Fruit fly (Drosophila melanogaster) whole organism, embryonic: ENCODE measurements around the gene caz.

Experiments
- BtbVII ChIP-seq: fragments of 200-800 bp; sonication (Bioruptor generic); optimal IDR thresholded peaks from 3 replicates; lab custom pipeline; 2017; ENCODE audit warnings: missing biosample characterization, mild to moderate bottlenecking, missing genetic modification characterization
- CG10543 ChIP-seq: fragments of 200-800 bp; sonication (Bioruptor generic); optimal IDR thresholded peaks from 3 replicates; lab custom pipeline; 2017; ENCODE audit warnings: missing biosample characterization, mild to moderate bottlenecking, missing genetic modification characterization, moderate library complexity
- CG10979 ChIP-seq: fragments of 200-800 bp; sonication (Bioruptor generic); optimal IDR thresholded peaks from 2 replicates; lab custom pipeline; 2018; ENCODE audit warnings: missing biosample characterization, mild to moderate bottlenecking, missing genetic modification characterization, moderate library complexity
- CG11696 ChIP-seq: fragments of 200-800 bp; sonication (Bioruptor generic); IDR thresholded peaks from 2 replicates; pipeline ENCODE4 v1.3.6; 2022; ENCODE audit warnings: missing biosample characterization, missing genetic modification characterization
- CG12299 ChIP-seq: fragments of 200-800 bp; sonication (Bioruptor generic); optimal IDR thresholded peaks from 2 replicates; lab custom pipeline; 2018; ENCODE audit warnings: missing biosample characterization, mild to moderate bottlenecking, missing genetic modification characterization
- CG12659 ChIP-seq: fragments of 200-800 bp; sonication (Bioruptor generic); optimal IDR thresholded peaks from 3 replicates; lab custom pipeline; 2017; ENCODE audit warnings: mild to moderate bottlenecking, missing biosample characterization, missing genetic modification reagents, missing genetic modification characterization
- CG13296 ChIP-seq: fragments of 200-800 bp; sonication (Bioruptor generic); optimal IDR thresholded peaks from 3 replicates; lab custom pipeline; 2018; ENCODE audit warnings: missing biosample characterization, mild to moderate bottlenecking, missing genetic modification characterization
- CG13775 ChIP-seq: fragments of 200-800 bp; sonication (Bioruptor generic); optimal IDR thresholded peaks from 3 replicates; lab custom pipeline; 2017; ENCODE audit warnings: missing biosample characterization, mild to moderate bottlenecking, missing genetic modification characterization
- CG15514 ChIP-seq: fragments of 200-800 bp; sonication (Bioruptor generic); optimal IDR thresholded peaks from 3 replicates; lab custom pipeline; 2017; ENCODE audit warnings: missing biosample characterization, missing genetic modification characterization, mild to moderate bottlenecking, moderate library complexity, missing genetic modification reagents
- CG15696 ChIP-seq: fragments of 200-800 bp; sonication (Bioruptor generic); optimal IDR thresholded peaks from 2 replicates; lab custom pipeline; 2019; ENCODE audit warnings: missing biosample characterization, mild to moderate bottlenecking, missing genetic modification characterization, moderate library complexity
- CG2120 ChIP-seq: fragments of 200-800 bp; sonication (Bioruptor generic); optimal IDR thresholded peaks from 3 replicates; lab custom pipeline; 2016; ENCODE audit warnings: missing biosample characterization, missing genetic modification characterization
- CG3847 ChIP-seq: fragments of 200-800 bp; sonication (Bioruptor generic); IDR thresholded peaks from 2 replicates; pipeline ENCODE4 v1.3.6; 2022; ENCODE audit warnings: missing biosample characterization, missing genetic modification characterization
- CG6689 ChIP-seq: fragments of 200-800 bp; sonication (Bioruptor generic); IDR thresholded peaks from 2 replicates; pipeline ENCODE4 v1.3.6; 2022; ENCODE audit warnings: missing biosample characterization, missing genetic modification characterization
- CG7963 ChIP-seq: fragments of 200-800 bp; sonication (Bioruptor generic); IDR thresholded peaks from 3 replicates; pipeline ENCODE4 v1.3.6; 2022; ENCODE audit warnings: missing biosample characterization, missing genetic modification characterization; ENCODE audit not compliant: partially characterized antibody
- CG8290 ChIP-seq, 3 experiments: fragments of 200-800 bp; sonication (Bioruptor generic); optimal IDR thresholded peaks; 2 replicates each; lab custom pipeline; 2016 to 2019; ENCODE audit warnings: missing biosample characterization in 3 of 3, missing genetic modification characterization in 3 of 3, mild to moderate bottlenecking in 2 of 3, moderate library complexity in 1 of 3
- CG9437 ChIP-seq: fragments of 200-800 bp; sonication (Bioruptor generic); optimal IDR thresholded peaks from 2 replicates; lab custom pipeline; 2018; ENCODE audit warnings: missing biosample characterization, mild to moderate bottlenecking, missing genetic modification characterization
- CTCF ChIP-seq: fragments of 200-800 bp; sonication (Bioruptor generic); optimal IDR thresholded peaks from 2 replicates; lab custom pipeline; 2017; ENCODE audit warnings: missing biosample characterization, mild to moderate bottlenecking, missing genetic modification characterization, moderate library complexity
- Doc2 ChIP-seq: fragments of 200-800 bp; sonication (Bioruptor generic); IDR thresholded peaks from 2 replicates; pipeline ENCODE4 v1.3.6; 2022; ENCODE audit warnings: missing biosample characterization, missing genetic modification characterization
- Eip74EF ChIP-seq, 2 experiments: fragments of 200-800 bp in 1 of 2; fragments of >200 bp in 1 of 2; sonication (Bioruptor generic) in 1 of 2; optimal IDR thresholded peaks; 2 replicates each; lab custom pipeline; 2017 to 2019; ENCODE audit warnings: missing biosample characterization in 2 of 2, missing genetic modification characterization in 2 of 2, mild to moderate bottlenecking in 1 of 2, moderate library complexity in 1 of 2
- Elba2 ChIP-seq: fragments of 200-800 bp; sonication (Bioruptor generic); optimal IDR thresholded peaks from 3 replicates; lab custom pipeline; 2016; ENCODE audit warnings: missing biosample characterization, missing genetic modification characterization
- Lhr ChIP-seq: fragments of 200-800 bp; sonication (Bioruptor generic); optimal IDR thresholded peaks from 3 replicates; lab custom pipeline; 2017; ENCODE audit warnings: mild to moderate bottlenecking, missing biosample characterization, missing genetic modification reagents, missing genetic modification characterization
- Lim3 ChIP-seq: fragments of 200-800 bp; sonication (Bioruptor generic); IDR thresholded peaks from 2 replicates; pipeline ENCODE4 v1.3.6; 2022; ENCODE audit warnings: missing biosample characterization, missing genetic modification characterization
- Lpt ChIP-seq: fragments of >200 bp; optimal IDR thresholded peaks from 2 replicates; lab custom pipeline; 2018; ENCODE audit warnings: missing biosample characterization, missing genetic modification characterization
- Mad ChIP-seq: fragments of 200-800 bp; sonication (Bioruptor generic); optimal IDR thresholded peaks from 2 replicates; lab custom pipeline; 2016; ENCODE audit warnings: missing biosample characterization, missing genetic modification characterization
- Med ChIP-seq: fragments of 200-800 bp; sonication (Bioruptor generic); peaks from one replicate; lab custom pipeline; 2016; ENCODE audit warnings: missing biosample characterization, missing genetic modification characterization, mild to moderate bottlenecking, inconsistent platforms, moderate library complexity
- Mes4 ChIP-seq: fragments of 200-800 bp; sonication (Bioruptor generic); optimal IDR thresholded peaks from 2 replicates; lab custom pipeline; 2016; ENCODE audit warnings: missing biosample characterization, missing genetic modification characterization
- Nf-YB ChIP-seq: fragments of 200-800 bp; sonication (Bioruptor generic); optimal IDR thresholded peaks from 3 replicates; lab custom pipeline; 2019; ENCODE audit warnings: missing biosample characterization, mild to moderate bottlenecking, missing genetic modification characterization, moderate library complexity
- Oli ChIP-seq: fragments of 200-800 bp; sonication (Bioruptor generic); optimal IDR thresholded peaks from 2 replicates; lab custom pipeline; 2018; ENCODE audit warnings: missing biosample characterization, mild to moderate bottlenecking, missing genetic modification characterization, moderate library complexity
- Optix ChIP-seq: fragments of 200-800 bp; sonication (Bioruptor generic); IDR thresholded peaks from 3 replicates; pipeline ENCODE4 v1.3.6; 2022; ENCODE audit warnings: missing biosample characterization, missing genetic modification characterization
- Scr ChIP-seq: fragments of 200-800 bp; sonication (Bioruptor generic); IDR thresholded peaks from 2 replicates; pipeline ENCODE4 v1.3.6; 2022; ENCODE audit warnings: missing biosample characterization, missing genetic modification characterization; ENCODE audit not compliant: partially characterized antibody
- Side ChIP-seq: fragments of 200-800 bp; sonication (Bioruptor generic); optimal IDR thresholded peaks from 2 replicates; lab custom pipeline; 2016; ENCODE audit warnings: missing biosample characterization, missing genetic modification characterization
- chn ChIP-seq: fragments of 200-800 bp; sonication (Bioruptor generic); optimal IDR thresholded peaks from 2 replicates; lab custom pipeline; 2016; ENCODE audit warnings: missing biosample characterization, missing genetic modification characterization
- crc ChIP-seq: fragments of 200-800 bp; sonication (Bioruptor generic); optimal IDR thresholded peaks from 2 replicates; lab custom pipeline; 2016; ENCODE audit warnings: missing biosample characterization, missing genetic modification characterization
- croc ChIP-seq: fragments of 200-800 bp; sonication (Bioruptor generic); conservative IDR thresholded peaks from 3 replicates; pipeline ENCODE4 v1.3.6; 2022; ENCODE audit warnings: missing biosample characterization, missing genetic modification characterization
- dan ChIP-seq: fragments of 200-800 bp; sonication (Bioruptor generic); IDR thresholded peaks from 2 replicates; pipeline ENCODE4 v1.3.6; 2022; ENCODE audit warnings: missing biosample characterization, missing genetic modification characterization
- dpn ChIP-seq, 2 experiments: fragments of 200-800 bp; sonication (Bioruptor generic); optimal IDR thresholded peaks; 3 replicates each; lab custom pipeline; 2016; ENCODE audit warnings: missing biosample characterization in 2 of 2, missing genetic modification characterization in 2 of 2
- dysf ChIP-seq: fragments of 200-800 bp; sonication (Bioruptor generic); IDR thresholded peaks from 3 replicates; pipeline ENCODE4 v1.3.6; 2022; ENCODE audit warnings: missing biosample characterization, missing genetic modification characterization
- fru ChIP-seq: fragments of >200 bp; optimal IDR thresholded peaks from 2 replicates; lab custom pipeline; 2017
- gsb ChIP-seq: fragments of 200-800 bp; sonication (Bioruptor generic); IDR thresholded peaks from 2 replicates; pipeline ENCODE4 v1.3.6; 2022; ENCODE audit warnings: missing biosample characterization, missing genetic modification characterization
- gsb-n ChIP-seq: fragments of 200-800 bp; sonication (Bioruptor generic); optimal IDR thresholded peaks from 3 replicates; lab custom pipeline; 2018; ENCODE audit warnings: missing biosample characterization, mild to moderate bottlenecking, missing genetic modification characterization
- kah ChIP-seq: fragments of 200-800 bp; sonication (Bioruptor generic); optimal IDR thresholded peaks from 2 replicates; lab custom pipeline; 2018; ENCODE audit warnings: missing biosample characterization, mild to moderate bottlenecking, missing genetic modification characterization
- knrl ChIP-seq: fragments of 200-800 bp; sonication (Bioruptor generic); IDR thresholded peaks from 3 replicates; pipeline ENCODE4 v1.3.6; 2022; ENCODE audit warnings: missing biosample characterization, missing genetic modification characterization; ENCODE audit not compliant: partially characterized antibody
- lbe ChIP-seq: fragments of 200-800 bp; sonication (Bioruptor generic); optimal IDR thresholded peaks from 2 replicates; lab custom pipeline; 2016; ENCODE audit warnings: missing biosample characterization, mild to moderate bottlenecking, missing genetic modification characterization
- onecut ChIP-seq: fragments of 200-800 bp; sonication (Bioruptor generic); IDR thresholded peaks from 2 replicates; pipeline ENCODE4 v1.3.6; 2022; ENCODE audit warnings: missing biosample characterization, missing genetic modification characterization
- org-1 ChIP-seq: fragments of 200-800 bp; sonication (Bioruptor generic); optimal IDR thresholded peaks from 2 replicates; lab custom pipeline; 2017; ENCODE audit warnings: missing biosample characterization, missing genetic modification characterization
- peb ChIP-seq: fragments of 200-800 bp; sonication (Bioruptor generic); IDR thresholded peaks from 2 replicates; pipeline ENCODE4 v1.3.6; 2022; ENCODE audit warnings: missing biosample characterization, missing genetic modification characterization
- pum ChIP-seq: fragments of 200-800 bp; sonication (Bioruptor generic); optimal IDR thresholded peaks from 2 replicates; lab custom pipeline; 2016; ENCODE audit warnings: missing biosample characterization, missing genetic modification characterization
- salm ChIP-seq: fragments of 200-800 bp; sonication (Bioruptor generic); optimal IDR thresholded peaks from 2 replicates; lab custom pipeline; 2018; ENCODE audit warnings: missing biosample characterization, mild to moderate bottlenecking, missing genetic modification characterization
- sisA ChIP-seq: fragments of 200-800 bp; sonication (Bioruptor generic); IDR thresholded peaks from 2 replicates; pipeline ENCODE4 v1.3.6; 2022; ENCODE audit warnings: missing biosample characterization, missing genetic modification characterization
- stc ChIP-seq: fragments of 200-800 bp; sonication (Bioruptor generic); IDR thresholded peaks from 2 replicates; pipeline ENCODE4 v1.3.6; 2022; ENCODE audit warnings: missing biosample characterization, missing genetic modification characterization
- tna ChIP-seq: fragments of 200-800 bp; sonication (Bioruptor generic); IDR thresholded peaks from 2 replicates; pipeline ENCODE4 v1.3.6; 2022; ENCODE audit warnings: missing biosample characterization, missing genetic modification characterization; ENCODE audit not compliant: partially characterized antibody
- usp ChIP-seq: fragments of >200 bp; optimal IDR thresholded peaks from 2 replicates; lab custom pipeline; 2017; ENCODE audit warnings: missing biosample characterization, missing genetic modification characterization

caz gene

dm6 chrX:16270795-16271194 lies 17.8 kb upstream of the caz start, which contains the start of gene Mfe2 (continued):
- TF ChIP-seq CG8290 (GFP tag; optimal IDR thresholded peaks at IDR 0.05; lab: Kevin White, UChicago) (peak; percentile 50), CG8290 (tag; optimal IDR thresholded peaks at IDR 0.05; lab: Kevin White, UChicago) (peak; percentile 22 to 93), Lhr (GFP tag; lab: Kevin White, UChicago) (peak; percentile 91), Doc2 (GFP tag; lab: Robert Waterston, UW) (no peak), Side (GFP tag; lab: Kevin White, UChicago) (peak; percentile 59), sisA (peak; percentile 36; the same call in 1 of the 2 replicates), lbe (no peak), CG12299 (tag; lab: Kevin White, UChicago) (no peak), pum (GFP tag; lab: Kevin White, UChicago) (peak; percentile 36), dan (GFP tag; lab: Robert Waterston, UW) (no peak), gsb (GFP tag; lab: Robert Waterston, UW) (no peak), CG9437 (no peak), org-1 (GFP tag; lab: Kevin White, UChicago) (peak; percentile 40), peb (GFP tag; lab: Robert Waterston, UW) (no peak), Nf-YB (GFP tag; lab: Kevin White, UChicago) (no peak), Elba2 (GFP tag; lab: Kevin White, UChicago) (peak; percentile 7), crc (no peak), CG13775 (GFP tag; lab: Kevin White, UChicago) (no peak), Lpt (GFP tag; lab: Kevin White, UChicago) (no peak), dysf (GFP tag; lab: Robert Waterston, UW) (no peak; the same call in 2 of the 3 replicates), fru (lab: Kevin White, UChicago) (no peak), CG7963 (no peak), salm (tag; lab: Kevin White, UChicago) (no peak), CG6689 (GFP tag; lab: Robert Waterston, UW) (no peak), CG15696 (no peak), croc (no peak), onecut (GFP tag; lab: Robert Waterston, UW) (no peak), stc (GFP tag; lab: Robert Waterston, UW) (no peak), Oli (tag; lab: Kevin White, UChicago) (no peak), kah (GFP tag; lab: Kevin White, UChicago) (peak; percentile 13), tna (GFP tag; lab: Robert Waterston, UW) (no peak; the same call in 1 of the 2 replicates), CG10979 (tag; lab: Kevin White, UChicago) (peak; percentile 6), usp (no peak), CG11696 (GFP tag; lab: Robert Waterston, UW) (no peak), CG2120 (GFP tag; lab: Kevin White, UChicago) (peak; percentile 81), Scr (GFP tag; lab: Robert Waterston, UW) (peak; percentile 36; the same call in 1 of the 2 replicates), Med (peak; percentile 96), CG12659 (GFP tag; lab: Kevin White, UChicago) (peak; percentile 82), CG10543 (GFP tag; lab: Kevin White, UChicago) (peak; percentile 64), Optix (GFP tag; lab: Robert Waterston, UW) (no peak), CG13296 (GFP tag; lab: Kevin White, UChicago) (peak; percentile 44), chn (GFP tag; lab: Kevin White, UChicago) (peak; percentile 44), CG3847 (GFP tag; lab: Robert Waterston, UW) (peak; percentile 84), CG15514 (peak; percentile 86), Eip74EF (GFP tag; optimal IDR thresholded peaks at IDR 0.05; lab: Kevin White, UChicago) (no peak), BtbVII (GFP tag; lab: Kevin White, UChicago) (no peak), gsb-n (tag; lab: Kevin White, UChicago) (peak; percentile 17), dpn (GFP tag; optimal IDR thresholded peaks at IDR 0.05; lab: Kevin White, UChicago) (peak; percentile 68 to 71), Lim3 (no peak), Mad (GFP tag; lab: Kevin White, UChicago) (peak; percentile 11), knrl (GFP tag; lab: Robert Waterston, UW) (peak; percentile 55; the same call in 1 of the 3 replicates), CTCF (peak; percentile 80), Mes4 (peak; percentile 39)
